Worm (Caenorhabditis elegans): ENCODE measurements around the gene ZC317.7.

DNA sequence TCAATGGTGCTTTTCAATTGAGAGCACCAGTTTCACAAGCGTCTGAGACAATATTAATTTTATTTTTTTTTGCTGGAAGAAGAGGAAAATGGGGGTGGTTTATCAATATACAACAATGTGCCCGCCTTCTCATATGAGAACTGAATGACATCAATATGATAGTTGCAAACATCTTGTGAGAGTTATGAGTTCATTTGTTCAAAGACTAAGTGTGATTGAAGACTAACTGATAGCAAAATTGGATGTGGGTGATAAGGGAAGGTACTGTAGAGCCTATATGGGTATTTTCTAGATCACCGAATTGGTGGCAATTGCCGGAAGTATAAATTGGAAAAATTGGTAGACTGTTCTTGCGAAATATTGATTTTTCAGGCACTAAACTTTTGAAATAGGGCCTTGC lies 41.7 kb upstream of the ZC317.7 start:
- TF ChIP-seq flt-1 (GFP tag; IDR thresholded peaks at IDR 0.05) = no peak
- TF ChIP-seq ref-1 (GFP tag; conservative IDR thresholded peaks at IDR 0.05) = no peak
- TF ChIP-seq med-1 (GFP tag; optimal IDR thresholded peaks at IDR 0.05; ENCODE audit: insufficient read depth) = no peak

All from whole organism, midembryonic.